Fruit fly (Drosophila melanogaster) whole organism, embryonic: Measurements from ENCODE around the gene CG7766.

ENCODE experiments used
- Atf6 ChIP-seq: fragments of 200-800 bp; sonication (Bioruptor generic); IDR thresholded peaks from 2 replicates; pipeline ENCODE4 v1.3.6; 2022; ENCODE audit warnings: missing biosample characterization, missing genetic modification characterization
- Bteb2 ChIP-seq: fragments of 200-800 bp; sonication (Bioruptor generic); optimal IDR thresholded peaks from 2 replicates; lab custom pipeline; 2016; ENCODE audit warnings: missing biosample characterization, missing genetic modification characterization
- C15 ChIP-seq: fragments of 200-800 bp; sonication (Bioruptor generic); IDR thresholded peaks from 3 replicates; pipeline ENCODE4 v1.3.6; 2022; ENCODE audit warnings: missing biosample characterization, missing genetic modification characterization
- CG10321 ChIP-seq: fragments of 200-800 bp; sonication (Bioruptor generic); IDR thresholded peaks from 2 replicates; pipeline ENCODE4 v1.3.6; 2022; ENCODE audit warnings: missing biosample characterization, missing genetic modification characterization
- CG12391 ChIP-seq: fragments of 200-800 bp; sonication (Bioruptor generic); optimal IDR thresholded peaks from 3 replicates; lab custom pipeline; 2018; ENCODE audit warnings: missing biosample characterization, mild to moderate bottlenecking, missing genetic modification characterization, moderate library complexity
- CG13123 ChIP-seq: fragments of 200-800 bp; sonication (Bioruptor generic); optimal IDR thresholded peaks from 2 replicates; lab custom pipeline; 2016; ENCODE audit warnings: missing biosample characterization, missing genetic modification characterization
- CG15011 ChIP-seq: fragments of 200-800 bp; sonication (Bioruptor generic); optimal IDR thresholded peaks from 3 replicates; lab custom pipeline; 2018; ENCODE audit warnings: missing biosample characterization, mild to moderate bottlenecking, missing genetic modification characterization
- CG17359 ChIP-seq: fragments of 200-800 bp; sonication (Bioruptor generic); optimal IDR thresholded peaks from 3 replicates; lab custom pipeline; 2018; ENCODE audit warnings: missing biosample characterization, mild to moderate bottlenecking, missing genetic modification characterization, moderate library complexity
- CG17361 ChIP-seq: fragments of 200-800 bp; sonication (Bioruptor generic); IDR thresholded peaks from 3 replicates; pipeline ENCODE4 v1.3.6; 2022; ENCODE audit warnings: missing biosample characterization, missing genetic modification characterization
- CG18262 ChIP-seq: fragments of 200-800 bp; optimal IDR thresholded peaks from 3 replicates; lab custom pipeline; 2019; ENCODE audit warnings: missing biosample characterization, mild to moderate bottlenecking, missing genetic modification characterization, moderate library complexity
- CG2889 ChIP-seq: fragments of 200-800 bp; sonication (Bioruptor generic); IDR thresholded peaks from 3 replicates; pipeline ENCODE4 v1.3.6; 2022; ENCODE audit warnings: missing biosample characterization, missing genetic modification characterization
- CG30403 ChIP-seq: fragments of 200-800 bp; sonication (Bioruptor generic); optimal IDR thresholded peaks from 3 replicates; lab custom pipeline; 2016; ENCODE audit warnings: missing biosample characterization, missing genetic modification characterization
- CG31365 ChIP-seq: fragments of 200-800 bp; sonication (Bioruptor generic); optimal IDR thresholded peaks from 2 replicates; lab custom pipeline; 2018; ENCODE audit warnings: missing biosample characterization, mild to moderate bottlenecking, missing genetic modification characterization
- CG31388 ChIP-seq: fragments of 200-800 bp; sonication (Bioruptor generic); optimal IDR thresholded peaks from 2 replicates; lab custom pipeline; 2016; ENCODE audit warnings: missing biosample characterization, missing genetic modification characterization
- CG32532 ChIP-seq: fragments of 200-800 bp; sonication (Bioruptor generic); IDR thresholded peaks from 2 replicates; pipeline ENCODE4 v1.3.6; 2022; ENCODE audit warnings: missing biosample characterization, missing genetic modification characterization
- CG34224 ChIP-seq: fragments of 200-800 bp; sonication (Bioruptor generic); IDR thresholded peaks from 3 replicates; pipeline ENCODE4 v1.3.6; 2022; ENCODE audit warnings: missing biosample characterization, missing genetic modification characterization; ENCODE audit not compliant: partially characterized antibody
- CG4854 ChIP-seq: fragments of 200-800 bp; sonication (Bioruptor generic); optimal IDR thresholded peaks from 2 replicates; lab custom pipeline; 2016; ENCODE audit warnings: missing biosample characterization, missing genetic modification characterization, inconsistent platforms
- CG5953 ChIP-seq: fragments of 200-800 bp; sonication (Bioruptor generic); IDR thresholded peaks from 2 replicates; pipeline ENCODE4 v1.3.6; 2022; ENCODE audit warnings: missing biosample characterization, missing genetic modification characterization
- CG7271 ChIP-seq: fragments of 200-800 bp; sonication (Bioruptor generic); optimal IDR thresholded peaks from 2 replicates; lab custom pipeline; 2018; ENCODE audit warnings: missing biosample characterization, mild to moderate bottlenecking, missing genetic modification characterization, moderate library complexity
- CG7372 ChIP-seq: fragments of 200-800 bp; sonication (Bioruptor generic); IDR thresholded peaks from 2 replicates; pipeline ENCODE4 v1.3.6; 2022; ENCODE audit warnings: missing biosample characterization, missing genetic modification characterization
- CG8765 ChIP-seq: fragments of 200-800 bp; sonication (Bioruptor generic); IDR thresholded peaks from 2 replicates; pipeline ENCODE4 v1.3.6; 2022; ENCODE audit warnings: missing biosample characterization, missing genetic modification characterization
- CHES-1-like ChIP-seq: fragments of 200-800 bp; sonication (Bioruptor generic); optimal IDR thresholded peaks from 2 replicates; lab custom pipeline; 2016; ENCODE audit warnings: missing biosample characterization, missing genetic modification characterization
- Chrac-16 ChIP-seq: fragments of 200-800 bp; sonication (Bioruptor generic); optimal IDR thresholded peaks from 3 replicates; lab custom pipeline; 2016; ENCODE audit warnings: missing biosample characterization, missing genetic modification characterization
- Deaf1 ChIP-seq: fragments of 200-800 bp; optimal IDR thresholded peaks from 3 replicates; lab custom pipeline; 2019; ENCODE audit warnings: missing biosample characterization, mild to moderate bottlenecking, missing genetic modification characterization, moderate library complexity
- Dll ChIP-seq: fragments of 200-800 bp; sonication (Bioruptor generic); IDR thresholded peaks from 4 replicates; pipeline ENCODE4 v1.3.6; 2022; ENCODE audit warnings: missing biosample characterization, missing genetic modification characterization; ENCODE audit not compliant: partially characterized antibody
- E2f1 ChIP-seq: fragments of 200-800 bp; sonication (Bioruptor generic); IDR thresholded peaks from 2 replicates; pipeline ENCODE4 v1.3.6; 2022; ENCODE audit warnings: missing biosample characterization, missing genetic modification characterization
- ERR ChIP-seq: fragments of 200-800 bp; sonication (Bioruptor generic); optimal IDR thresholded peaks from 2 replicates; lab custom pipeline; 2016; ENCODE audit warnings: missing biosample characterization, missing genetic modification characterization
- Gug ChIP-seq: fragments of 200-800 bp; sonication (Bioruptor generic); IDR thresholded peaks from 4 replicates; pipeline ENCODE4 v1.3.6; 2022; ENCODE audit warnings: missing biosample characterization, missing genetic modification characterization
- Hey ChIP-seq: fragments of 200-800 bp; sonication (Bioruptor generic); optimal IDR thresholded peaks from 3 replicates; lab custom pipeline; 2018; ENCODE audit warnings: missing biosample characterization, mild to moderate bottlenecking, missing genetic modification characterization
- Hr51 ChIP-seq, 2 experiments: fragments of 200-800 bp; sonication (Bioruptor generic); optimal IDR thresholded peaks; 2 replicates in 1 of 2; 3 replicates in 1 of 2; lab custom pipeline; 2016 to 2018; ENCODE audit warnings: missing biosample characterization in 2 of 2, missing genetic modification characterization in 2 of 2, mild to moderate bottlenecking in 1 of 2, moderate library complexity in 1 of 2
- Hr78 ChIP-seq, 2 experiments: fragments of 200-800 bp in 1 of 2; fragments of >200 bp in 1 of 2; sonication (Bioruptor generic) in 1 of 2; optimal IDR thresholded peaks; 2 replicates each; lab custom pipeline; 2017 to 2019; ENCODE audit warnings: missing biosample characterization in 2 of 2, missing genetic modification characterization in 2 of 2, mild to moderate bottlenecking in 1 of 2, moderate library complexity in 1 of 2
- Kr ChIP-seq: fragments of 200-800 bp; sonication (Bioruptor generic); optimal IDR thresholded peaks from 2 replicates; lab custom pipeline; 2017; ENCODE audit warnings: missing biosample characterization, mild to moderate bottlenecking, missing genetic modification characterization
- NC2β ChIP-seq: fragments of 200-800 bp; sonication (Bioruptor generic); optimal IDR thresholded peaks from 2 replicates; lab custom pipeline; 2016; ENCODE audit warnings: missing biosample characterization, missing genetic modification characterization
- Sry-δ ChIP-seq: fragments of 200-800 bp; sonication (Bioruptor generic); optimal IDR thresholded peaks from 2 replicates; lab custom pipeline; 2016; ENCODE audit warnings: missing biosample characterization, missing genetic modification characterization
- Trl ChIP-seq, 3 experiments: fragments of >200 bp in 2 of 3; fragments of 200-800 bp in 1 of 3; sonication (Bioruptor generic) in 1 of 3; optimal IDR thresholded peaks; 2 replicates in 1 of 3; 3 replicates in 2 of 3; lab custom pipeline; 2016 to 2017; ENCODE audit warnings: missing biosample characterization in 1 of 3, missing genetic modification characterization in 1 of 3
- Xbp1 ChIP-seq: fragments of 200-800 bp; sonication (Bioruptor generic); optimal IDR thresholded peaks from 3 replicates; lab custom pipeline; 2016; ENCODE audit warnings: missing biosample characterization, mild to moderate bottlenecking, missing genetic modification characterization
- bcd ChIP-seq: fragments of 200-800 bp; sonication (Bioruptor generic); optimal IDR thresholded peaks from 2 replicates; lab custom pipeline; 2017; ENCODE audit warnings: missing biosample characterization, mild to moderate bottlenecking, missing genetic modification characterization
- crc ChIP-seq: fragments of 200-800 bp; sonication (Bioruptor generic); optimal IDR thresholded peaks from 2 replicates; lab custom pipeline; 2016; ENCODE audit warnings: missing biosample characterization, missing genetic modification characterization
- fd3F ChIP-seq: fragments of 200-800 bp; sonication (Bioruptor generic); optimal IDR thresholded peaks from 2 replicates; lab custom pipeline; 2018; ENCODE audit warnings: missing biosample characterization, mild to moderate bottlenecking, missing genetic modification characterization, moderate library complexity
- fd64A ChIP-seq: fragments of 200-800 bp; sonication (Bioruptor generic); optimal IDR thresholded peaks from 3 replicates; lab custom pipeline; 2018; ENCODE audit warnings: missing biosample characterization, mild to moderate bottlenecking, missing genetic modification characterization
- ftz-f1 ChIP-seq: fragments of 200-800 bp; sonication (Bioruptor generic); optimal IDR thresholded peaks from 2 replicates; lab custom pipeline; 2016; ENCODE audit warnings: missing biosample characterization, missing genetic modification characterization
- gro ChIP-seq: fragments of 200-800 bp; sonication (Bioruptor generic); optimal IDR thresholded peaks from 2 replicates; lab custom pipeline; 2016; ENCODE audit warnings: missing biosample characterization, missing genetic modification characterization
- hth ChIP-seq: fragments of >200 bp; optimal IDR thresholded peaks from 2 replicates; lab custom pipeline; 2017; ENCODE audit warnings: inconsistent platforms
- lilli ChIP-seq: fragments of 200-800 bp; sonication (Bioruptor generic); optimal IDR thresholded peaks from 3 replicates; lab custom pipeline; 2016; ENCODE audit warnings: missing biosample characterization, missing genetic modification characterization
- lola ChIP-seq, 3 experiments: fragments of >200 bp in 2 of 3; fragments of 200-800 bp in 1 of 3; sonication (Bioruptor generic) in 1 of 3; optimal IDR thresholded peaks; 2 replicates each; lab custom pipeline; 2017 to 2019; ENCODE audit warnings: missing biosample characterization in 3 of 3, missing genetic modification characterization in 3 of 3, mild to moderate bottlenecking in 1 of 3, moderate library complexity in 1 of 3
- sna ChIP-seq: fragments of 200-800 bp; sonication (Bioruptor generic); IDR thresholded peaks from 2 replicates; pipeline ENCODE4 v1.3.6; 2022; ENCODE audit warnings: missing biosample characterization, missing genetic modification characterization; ENCODE audit not compliant: partially characterized antibody
- so ChIP-seq: fragments of 200-800 bp; sonication (Bioruptor generic); IDR thresholded peaks from 3 replicates; pipeline ENCODE4 v1.3.6; 2022; ENCODE audit warnings: missing biosample characterization, missing genetic modification characterization
- ssp ChIP-seq: fragments of 200-800 bp; sonication (Bioruptor generic); IDR thresholded peaks from 2 replicates; pipeline ENCODE4 v1.3.6; 2022; ENCODE audit warnings: missing biosample characterization, missing genetic modification characterization
- stwl ChIP-seq: fragments of 200-800 bp; sonication (Bioruptor generic); optimal IDR thresholded peaks from 3 replicates; lab custom pipeline; 2018; ENCODE audit warnings: missing biosample characterization, mild to moderate bottlenecking, missing genetic modification characterization, moderate library complexity
- toy ChIP-seq: fragments of 200-800 bp; sonication (Bioruptor generic); IDR thresholded peaks from 2 replicates; pipeline ENCODE4 v1.3.6; 2022; ENCODE audit warnings: missing biosample characterization, missing genetic modification characterization
- unpg ChIP-seq: fragments of 200-800 bp; sonication (Bioruptor generic); optimal IDR thresholded peaks from 3 replicates; lab custom pipeline; 2018; ENCODE audit warnings: missing biosample characterization, mild to moderate bottlenecking, missing genetic modification characterization, moderate library complexity
- wor ChIP-seq: fragments of 200-800 bp; sonication (Bioruptor generic); IDR thresholded peaks from 2 replicates; pipeline ENCODE4 v1.3.6; 2022; ENCODE audit warnings: missing biosample characterization, missing genetic modification characterization

Gene CG7766

dm6 chrX:9078263-9078662 lies 25.3 kb downstream of the CG7766 start, which contains the start of gene CG44325 (continued):
- TF ChIP-seq CG4854 (GFP tag; lab: Kevin White, UChicago) (no peak), stwl (tag; lab: Kevin White, UChicago) (no peak), Sry-δ (GFP tag; lab: Kevin White, UChicago) (no peak), CG31388 (GFP tag; lab: Kevin White, UChicago) (no peak), so (no peak), toy (GFP tag; lab: Robert Waterston, UW) (no peak), ERR (GFP tag; lab: Kevin White, UChicago) (no peak), Chrac-16 (no peak), C15 (GFP tag; lab: Robert Waterston, UW) (no peak), bcd (no peak), wor (GFP tag; lab: Robert Waterston, UW) (no peak), sna (GFP tag; lab: Robert Waterston, UW) (0 out of 2 replicates have a peak, but pooled peaks have one; percentile 21), CG17359 (tag; lab: Kevin White, UChicago) (no peak), CG34224 (GFP tag; lab: Robert Waterston, UW) (no peak), CG15011 (no peak), Kr (GFP tag; lab: Kevin White, UChicago) (no peak), Hr51 (GFP tag; optimal IDR thresholded peaks at IDR 0.05; lab: Kevin White, UChicago) (no peak), CG17361 (GFP tag; lab: Robert Waterston, UW) (no peak), crc (GFP tag; lab: Kevin White, UChicago) (no peak), Trl (optimal IDR thresholded peaks at IDR 0.05; lab: Kevin White, UChicago) (no peak), Trl (GFP tag; optimal IDR thresholded peaks at IDR 0.05; lab: Kevin White, UChicago) (no peak), ftz-f1 (peak; percentile 16), Gug (GFP tag; lab: Robert Waterston, UW) (no peak), CG7372 (GFP tag; lab: Robert Waterston, UW) (no peak), CG30403 (no peak), unpg (GFP tag; lab: Kevin White, UChicago) (no peak), Xbp1 (GFP tag; lab: Kevin White, UChicago) (no peak), fd64A (no peak), ssp (no peak), CG12391 (tag; lab: Kevin White, UChicago) (no peak), Bteb2 (GFP tag; lab: Kevin White, UChicago) (no peak), fd3F (GFP tag; lab: Kevin White, UChicago) (no peak), CG2889 (no peak), Deaf1 (tag; lab: Kevin White, UChicago) (peak; percentile 13), Hr78 (GFP tag; optimal IDR thresholded peaks at IDR 0.05; lab: Kevin White, UChicago) (no peak), CG18262 (tag; lab: Kevin White, UChicago) (no peak), CG32532 (GFP tag; lab: Robert Waterston, UW) (peak; percentile 44; the same call in 1 of the 2 replicates), Dll (GFP tag; lab: Robert Waterston, UW) (no peak), lilli (no peak), NC2β (no peak), CG31365 (tag; lab: Kevin White, UChicago) (no peak), gro (GFP tag; lab: Kevin White, UChicago) (peak; percentile 48), CG13123 (GFP tag; lab: Kevin White, UChicago) (no peak), CG8765 (GFP tag; lab: Robert Waterston, UW) (no peak), CG7271 (tag; lab: Kevin White, UChicago) (no peak), Atf6 (GFP tag; lab: Robert Waterston, UW) (0 out of 2 replicates have a peak, but pooled peaks have one; percentile 27), CHES-1-like (GFP tag; lab: Kevin White, UChicago) (no peak), Hey (no peak), CG5953 (GFP tag; lab: Robert Waterston, UW) (no peak), CG10321 (GFP tag; lab: Robert Waterston, UW) (no peak), hth (no peak), E2f1 (no peak), lola (GFP tag; optimal IDR thresholded peaks at IDR 0.05; lab: Kevin White, UChicago) (no peak)
